Fruit fly (Drosophila melanogaster) whole organism, embryonic: Measurements from ENCODE around the gene nmo.

Experiments used
- Aef1 ChIP-seq: fragments of 200-800 bp; sonication (Bioruptor generic); IDR thresholded peaks from 3 replicates; pipeline ENCODE4 v1.3.6; 2022; ENCODE audit warnings: missing biosample characterization, missing genetic modification characterization
- BtbVII ChIP-seq: fragments of 200-800 bp; sonication (Bioruptor generic); optimal IDR thresholded peaks from 3 replicates; lab custom pipeline; 2017; ENCODE audit warnings: missing biosample characterization, mild to moderate bottlenecking, missing genetic modification characterization
- C15 ChIP-seq: fragments of 200-800 bp; sonication (Bioruptor generic); IDR thresholded peaks from 3 replicates; pipeline ENCODE4 v1.3.6; 2022; ENCODE audit warnings: missing biosample characterization, missing genetic modification characterization
- CG11695 ChIP-seq: fragments of 200-800 bp; sonication (Bioruptor generic); IDR thresholded peaks from 3 replicates; pipeline ENCODE4 v1.3.6; 2022; ENCODE audit warnings: missing biosample characterization, missing genetic modification characterization
- CG13287 ChIP-seq: fragments of 200-800 bp; sonication (Bioruptor generic); IDR thresholded peaks from 2 replicates; pipeline ENCODE4 v1.3.6; 2022; ENCODE audit warnings: missing biosample characterization, missing genetic modification characterization; ENCODE audit not compliant: partially characterized antibody
- CG13424 ChIP-seq: fragments of 200-800 bp; sonication (Bioruptor generic); optimal IDR thresholded peaks from 2 replicates; lab custom pipeline; 2019; ENCODE audit warnings: missing biosample characterization, mild to moderate bottlenecking, missing genetic modification characterization, moderate library complexity
- CG13894 ChIP-seq: fragments of 200-800 bp; sonication (Bioruptor generic); optimal IDR thresholded peaks from 3 replicates; lab custom pipeline; 2018; ENCODE audit warnings: missing biosample characterization, mild to moderate bottlenecking, missing genetic modification characterization, moderate library complexity
- CG15269 ChIP-seq: fragments of 200-800 bp; sonication (Bioruptor generic); optimal IDR thresholded peaks from 2 replicates; lab custom pipeline; 2018; ENCODE audit warnings: missing biosample characterization, mild to moderate bottlenecking, missing genetic modification characterization, moderate library complexity
- CG17612 ChIP-seq: fragments of 200-800 bp; sonication (Bioruptor generic); IDR thresholded peaks from 2 replicates; pipeline ENCODE4 v1.3.6; 2022; ENCODE audit warnings: missing biosample characterization, missing genetic modification characterization
- CG18599 ChIP-seq: fragments of 200-800 bp; sonication (Bioruptor generic); optimal IDR thresholded peaks from 3 replicates; lab custom pipeline; 2017; ENCODE audit warnings: missing biosample characterization, missing genetic modification characterization, mild to moderate bottlenecking, moderate library complexity, missing genetic modification reagents
- CG31441 ChIP-seq: fragments of 200-800 bp; sonication (Bioruptor generic); IDR thresholded peaks from 2 replicates; pipeline ENCODE4 v1.3.6; 2022; ENCODE audit warnings: missing biosample characterization, missing genetic modification characterization
- CG4424 ChIP-seq: fragments of 200-800 bp; sonication (Bioruptor generic); optimal IDR thresholded peaks from 3 replicates; lab custom pipeline; 2016; ENCODE audit warnings: missing biosample characterization, missing genetic modification characterization
- CG5245 ChIP-seq: fragments of 200-800 bp; sonication (Bioruptor generic); optimal IDR thresholded peaks from 3 replicates; lab custom pipeline; 2016; ENCODE audit warnings: missing biosample characterization, missing genetic modification characterization
- CG5953 ChIP-seq: fragments of 200-800 bp; sonication (Bioruptor generic); IDR thresholded peaks from 2 replicates; pipeline ENCODE4 v1.3.6; 2022; ENCODE audit warnings: missing biosample characterization, missing genetic modification characterization
- CG6654 ChIP-seq: fragments of 200-800 bp; sonication (Bioruptor generic); optimal IDR thresholded peaks from 2 replicates; lab custom pipeline; 2017; ENCODE audit warnings: missing biosample characterization, mild to moderate bottlenecking, missing genetic modification characterization
- CG7357 ChIP-seq: fragments of 200-800 bp; sonication (Bioruptor generic); IDR thresholded peaks from 3 replicates; pipeline ENCODE4 v1.3.6; 2022; ENCODE audit warnings: missing biosample characterization, missing genetic modification characterization
- CG8359 ChIP-seq: fragments of 200-800 bp; sonication (Bioruptor generic); optimal IDR thresholded peaks from 2 replicates; lab custom pipeline; 2017; ENCODE audit warnings: missing biosample characterization, mild to moderate bottlenecking, missing genetic modification characterization, borderline replicate concordance
- CG8388 ChIP-seq: fragments of 200-800 bp; sonication (Bioruptor generic); optimal IDR thresholded peaks from 2 replicates; lab custom pipeline; 2019; ENCODE audit warnings: missing biosample characterization, mild to moderate bottlenecking, missing genetic modification characterization, moderate library complexity
- CG8944 ChIP-seq: fragments of 200-800 bp; sonication (Bioruptor generic); optimal IDR thresholded peaks from 3 replicates; lab custom pipeline; 2016; ENCODE audit warnings: missing biosample characterization, missing genetic modification characterization
- CG9817 ChIP-seq: fragments of 200-800 bp; sonication (Bioruptor generic); optimal IDR thresholded peaks from 2 replicates; lab custom pipeline; 2018; ENCODE audit warnings: missing biosample characterization, mild to moderate bottlenecking, missing genetic modification characterization, moderate library complexity
- Eip74EF ChIP-seq, 2 experiments: fragments of 200-800 bp in 1 of 2; fragments of >200 bp in 1 of 2; sonication (Bioruptor generic) in 1 of 2; optimal IDR thresholded peaks; 2 replicates each; lab custom pipeline; 2017 to 2019; ENCODE audit warnings: missing biosample characterization in 2 of 2, missing genetic modification characterization in 2 of 2, mild to moderate bottlenecking in 1 of 2, moderate library complexity in 1 of 2
- HLH3B ChIP-seq: fragments of 200-800 bp; sonication (Bioruptor generic); IDR thresholded peaks from 2 replicates; pipeline ENCODE4 v1.3.6; 2022; ENCODE audit warnings: missing biosample characterization, missing genetic modification characterization
- HLHmδ ChIP-seq: fragments of 200-800 bp; sonication (Bioruptor generic); optimal IDR thresholded peaks from 2 replicates; lab custom pipeline; 2018; ENCODE audit warnings: missing biosample characterization, mild to moderate bottlenecking, missing genetic modification characterization, moderate library complexity
- Mes4 ChIP-seq: fragments of 200-800 bp; sonication (Bioruptor generic); optimal IDR thresholded peaks from 2 replicates; lab custom pipeline; 2016; ENCODE audit warnings: missing biosample characterization, missing genetic modification characterization
- NK7.1 ChIP-seq: fragments of 200-800 bp; sonication (Bioruptor generic); optimal IDR thresholded peaks from 3 replicates; lab custom pipeline; 2016; ENCODE audit warnings: missing biosample characterization, missing genetic modification characterization
- Poxn ChIP-seq: fragments of 200-800 bp; sonication (Bioruptor generic); IDR thresholded peaks from 2 replicates; pipeline ENCODE4 v1.3.6; 2022; ENCODE audit warnings: missing biosample characterization, missing genetic modification characterization
- Spps ChIP-seq: fragments of 200-800 bp; sonication (Bioruptor generic); optimal IDR thresholded peaks from 2 replicates; lab custom pipeline; 2018; ENCODE audit warnings: missing biosample characterization, mild to moderate bottlenecking, missing genetic modification characterization
- Xbp1 ChIP-seq: fragments of 200-800 bp; sonication (Bioruptor generic); optimal IDR thresholded peaks from 3 replicates; lab custom pipeline; 2016; ENCODE audit warnings: missing biosample characterization, mild to moderate bottlenecking, missing genetic modification characterization
- bowl ChIP-seq: fragments of 200-800 bp; sonication (Bioruptor generic); IDR thresholded peaks from 2 replicates; pipeline ENCODE4 v1.3.6; 2022; ENCODE audit warnings: missing biosample characterization, missing genetic modification characterization
- ci ChIP-seq: fragments of 200-800 bp; sonication (Bioruptor generic); IDR thresholded peaks from 3 replicates; pipeline ENCODE4 v1.3.6; 2022; ENCODE audit warnings: missing biosample characterization, missing genetic modification characterization
- corto ChIP-seq: fragments of 200-800 bp; sonication (Bioruptor generic); optimal IDR thresholded peaks from 2 replicates; lab custom pipeline; 2016; ENCODE audit warnings: missing biosample characterization, mild to moderate bottlenecking, missing genetic modification characterization, moderate library complexity
- croc ChIP-seq: fragments of 200-800 bp; sonication (Bioruptor generic); conservative IDR thresholded peaks from 3 replicates; pipeline ENCODE4 v1.3.6; 2022; ENCODE audit warnings: missing biosample characterization, missing genetic modification characterization
- dati ChIP-seq: fragments of 200-800 bp; sonication (Bioruptor generic); IDR thresholded peaks from 2 replicates; pipeline ENCODE4 v1.3.6; 2022; ENCODE audit warnings: missing biosample characterization, missing genetic modification characterization
- dmrt99B ChIP-seq: fragments of 200-800 bp; sonication (Bioruptor generic); optimal IDR thresholded peaks from 2 replicates; lab custom pipeline; 2018; ENCODE audit warnings: missing biosample characterization, mild to moderate bottlenecking, missing genetic modification characterization, moderate library complexity
- ems ChIP-seq: fragments of 200-800 bp; sonication (Bioruptor generic); optimal IDR thresholded peaks from 3 replicates; lab custom pipeline; 2016; ENCODE audit warnings: missing biosample characterization, missing genetic modification characterization
- en ChIP-seq: fragments of 200-800 bp; sonication (Bioruptor generic); optimal IDR thresholded peaks from 2 replicates; lab custom pipeline; 2016; ENCODE audit warnings: missing biosample characterization, missing genetic modification characterization
- grn ChIP-seq: fragments of 200-800 bp; sonication (Bioruptor generic); optimal IDR thresholded peaks from 3 replicates; lab custom pipeline; 2017; ENCODE audit warnings: missing biosample characterization, missing genetic modification characterization
- hbn ChIP-seq: fragments of 200-800 bp; sonication (Bioruptor generic); IDR thresholded peaks from 2 replicates; pipeline ENCODE4 v1.3.6; 2022; ENCODE audit warnings: missing biosample characterization, missing genetic modification characterization; ENCODE audit not compliant: partially characterized antibody
- lola ChIP-seq, 3 experiments: fragments of >200 bp in 2 of 3; fragments of 200-800 bp in 1 of 3; sonication (Bioruptor generic) in 1 of 3; optimal IDR thresholded peaks; 2 replicates each; lab custom pipeline; 2017 to 2019; ENCODE audit warnings: missing biosample characterization in 3 of 3, missing genetic modification characterization in 3 of 3, mild to moderate bottlenecking in 1 of 3, moderate library complexity in 1 of 3
- nau ChIP-seq: fragments of 200-800 bp; sonication (Bioruptor generic); optimal IDR thresholded peaks from 3 replicates; lab custom pipeline; 2017; ENCODE audit warnings: missing biosample characterization, mild to moderate bottlenecking, missing genetic modification characterization, missing genetic modification reagents
- pb ChIP-seq: fragments of 200-800 bp; sonication (Bioruptor generic); optimal IDR thresholded peaks from 3 replicates; lab custom pipeline; 2016; ENCODE audit warnings: missing biosample characterization, missing genetic modification characterization
- pho ChIP-seq: fragments of 200-800 bp; sonication (Bioruptor generic); optimal IDR thresholded peaks from 2 replicates; lab custom pipeline; 2016; ENCODE audit warnings: missing biosample characterization, missing genetic modification characterization
- ranshi ChIP-seq: fragments of 200-800 bp; sonication (Bioruptor generic); IDR thresholded peaks from 2 replicates; pipeline ENCODE4 v1.3.6; 2022; ENCODE audit warnings: missing biosample characterization, missing genetic modification characterization
- seq ChIP-seq: fragments of 200-800 bp; sonication (Bioruptor generic); IDR thresholded peaks from 2 replicates; pipeline ENCODE4 v1.3.6; 2022; ENCODE audit warnings: missing biosample characterization, missing genetic modification characterization
- stc ChIP-seq: fragments of 200-800 bp; sonication (Bioruptor generic); IDR thresholded peaks from 2 replicates; pipeline ENCODE4 v1.3.6; 2022; ENCODE audit warnings: missing biosample characterization, missing genetic modification characterization
- stwl ChIP-seq: fragments of 200-800 bp; sonication (Bioruptor generic); optimal IDR thresholded peaks from 3 replicates; lab custom pipeline; 2018; ENCODE audit warnings: missing biosample characterization, mild to moderate bottlenecking, missing genetic modification characterization, moderate library complexity
- trh ChIP-seq: fragments of 200-800 bp; sonication (Bioruptor generic); optimal IDR thresholded peaks from 2 replicates; lab custom pipeline; 2016; ENCODE audit warnings: missing biosample characterization, missing genetic modification characterization
- ttk ChIP-seq: fragments of 200-800 bp; sonication (Bioruptor generic); IDR thresholded peaks from 2 replicates; pipeline ENCODE4 v2.1.2; 2022; ENCODE audit warnings: missing biosample characterization, missing genetic modification characterization
- usp ChIP-seq: fragments of >200 bp; optimal IDR thresholded peaks from 2 replicates; lab custom pipeline; 2017; ENCODE audit warnings: missing biosample characterization, missing genetic modification characterization

nmo gene

dm6 chr3L:7988828-7989673 is 10.2 kb downstream of the nmo start (continued):
- TF ChIP-seq ems (GFP tag; lab: Kevin White, UChicago), result peak; percentile 9
- no peak for TF ChIP-seq CG13894
- TF ChIP-seq CG18599 (GFP tag; lab: Kevin White, UChicago), result peak; percentile 55
- TF ChIP-seq CG11695, result peak; percentile 72
- no peak for TF ChIP-seq HLHmδ (GFP tag; lab: Kevin White, UChicago)
- peak; percentile 84 for TF ChIP-seq CG31441 (GFP tag; lab: Robert Waterston, UW)
- peak; percentile 74 for TF ChIP-seq CG8359 (GFP tag; lab: Kevin White, UChicago)
- no peak for TF ChIP-seq corto (GFP tag; lab: Kevin White, UChicago)
- TF ChIP-seq Aef1 (GFP tag; lab: Robert Waterston, UW), result no peak
- peak; percentile 49 for TF ChIP-seq seq (GFP tag; lab: Robert Waterston, UW)
- TF ChIP-seq ci (GFP tag; lab: Robert Waterston, UW), result peak; percentile 43; the same call in 2 of the 3 replicates
- TF ChIP-seq en (GFP tag; lab: Kevin White, UChicago), result peak; percentile 17
- peak; percentile 70 for TF ChIP-seq croc (GFP tag; lab: Robert Waterston, UW)
- TF ChIP-seq pb (GFP tag; lab: Kevin White, UChicago), result peak; percentile 35
- no peak for TF ChIP-seq pho (GFP tag; lab: Kevin White, UChicago)
- TF ChIP-seq Eip74EF (GFP tag; optimal IDR thresholded peaks at IDR 0.05; lab: Kevin White, UChicago), result peak in 1 of 2 experiments; percentile 60
- peak; percentile 69 for TF ChIP-seq CG13424 (tag; lab: Kevin White, UChicago)
- peak; percentile 85 for TF ChIP-seq CG4424 (GFP tag; lab: Kevin White, UChicago)
- TF ChIP-seq ttk (GFP tag; lab: Robert Waterston, UW), result no peak
- TF ChIP-seq CG9817 (tag; lab: Kevin White, UChicago), result peak; percentile 20
- no peak for TF ChIP-seq bowl (GFP tag; lab: Robert Waterston, UW)
- TF ChIP-seq Xbp1 (GFP tag; lab: Kevin White, UChicago), result peak; percentile 71
- TF ChIP-seq stc (GFP tag; lab: Robert Waterston, UW), result peak; percentile 46; the same call in 1 of the 2 replicates
- no peak for TF ChIP-seq usp
- no peak for TF ChIP-seq C15 (GFP tag; lab: Robert Waterston, UW)
- peak; percentile 65 for TF ChIP-seq CG8388 (GFP tag; lab: Kevin White, UChicago)
- TF ChIP-seq CG5953 (GFP tag; lab: Robert Waterston, UW), result no peak
- TF ChIP-seq Spps (tag; lab: Kevin White, UChicago), result peak; percentile 80
- peak in 1 of 3 experiments; percentile 92 for TF ChIP-seq lola (GFP tag; optimal IDR thresholded peaks at IDR 0.05; lab: Kevin White, UChicago)
- peak; percentile 9 for TF ChIP-seq trh (GFP tag; lab: Kevin White, UChicago)
- TF ChIP-seq grn (GFP tag; lab: Kevin White, UChicago), result peak; percentile 14
- no peak for TF ChIP-seq Poxn (GFP tag; lab: Robert Waterston, UW)
- peak; percentile 27 for TF ChIP-seq BtbVII (GFP tag; lab: Kevin White, UChicago)
- peak; percentile 34 for TF ChIP-seq CG15269 (tag; lab: Kevin White, UChicago)
- TF ChIP-seq CG5245 (GFP tag; lab: Kevin White, UChicago), result peak; percentile 66
- peak; percentile 56 for TF ChIP-seq nau (GFP tag; lab: Kevin White, UChicago)
- no peak; the same call in 2 of the 3 replicates for TF ChIP-seq CG7357 (GFP tag; lab: Robert Waterston, UW)
- TF ChIP-seq HLH3B (GFP tag; lab: Robert Waterston, UW), result peak; percentile 27; the same call in 1 of the 2 replicates
- TF ChIP-seq Mes4, result no peak
- TF ChIP-seq stwl, result peak; percentile 41
- peak; percentile 76 for TF ChIP-seq dmrt99B (tag; lab: Kevin White, UChicago)
- no peak for TF ChIP-seq CG13287 (GFP tag; lab: Robert Waterston, UW)
- TF ChIP-seq hbn (GFP tag; lab: Robert Waterston, UW), result no peak
- TF ChIP-seq ranshi (GFP tag; lab: Robert Waterston, UW), result no peak
- TF ChIP-seq CG6654 (GFP tag; lab: Kevin White, UChicago), result peak; percentile 27
- no peak for TF ChIP-seq dati (GFP tag; lab: Robert Waterston, UW)
- no peak for TF ChIP-seq CG8944 (GFP tag; lab: Kevin White, UChicago)
- peak; percentile 31 for TF ChIP-seq NK7.1
- no peak; the same call in 1 of the 2 replicates for TF ChIP-seq CG17612 (GFP tag; lab: Robert Waterston, UW)
